Worm (Caenorhabditis elegans) whole organism, L4 larva: ENCODE data around the gene ZK809.8.

Experiments used
- aly-2 ChIP-seq: sonication (generic microtip); optimal IDR thresholded peaks from 2 replicates; lab custom pipeline; 2018; ENCODE audit warnings: missing biosample characterization, missing genetic modification characterization
- dve-1 ChIP-seq: sonication (generic microtip); optimal IDR thresholded peaks from 2 replicates; lab custom pipeline; 2017; ENCODE audit warnings: antibody characterized with exemption, mild to moderate bottlenecking, missing genetic modification characterization, missing compliant biosample characterization; ENCODE audit not compliant: insufficient read depth
- nhr-77 ChIP-seq: fragments of 150-350 bp; optimal IDR thresholded peaks from 2 replicates; lab custom pipeline; 2014; ENCODE audit warnings: missing biosample characterization, missing genetic modification characterization

DNA sequence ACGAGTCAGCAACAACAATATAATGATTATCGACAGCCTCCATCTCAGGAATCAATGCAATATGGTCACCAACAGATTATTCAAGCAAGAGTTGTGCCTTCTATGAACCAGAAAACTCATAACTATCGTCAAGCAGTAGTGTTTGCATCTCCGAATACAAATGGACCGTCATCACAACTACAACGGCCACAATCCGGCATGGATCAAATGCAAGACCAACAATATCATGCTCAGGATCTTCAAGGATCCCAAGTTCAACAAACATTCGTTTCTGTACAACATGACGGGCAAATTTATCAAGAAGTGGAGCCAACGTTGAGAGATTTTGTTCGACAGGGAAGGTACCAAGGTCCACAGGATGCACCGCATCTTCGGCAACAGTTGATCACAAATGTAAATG lies 51.8 kb downstream of the ZK809.8 start:
- TF ChIP-seq aly-2 (tag; lab: Kevin White, UChicago) (no peak), dve-1 (tag; lab: Kevin White, UChicago) (no peak), nhr-77 (tag; lab: Kevin White, UChicago) (no peak)
